Worm (Caenorhabditis elegans): ENCODE results near the gene arf-5.

arf-5 gene

ce11 chrIV:7985737-7986136, 3.4 kb downstream of the arf-5 start:
- no peak for TF ChIP-seq skn-1 (tag; optimal IDR thresholded peaks at IDR 0.05)
- no peak for TF ChIP-seq aly-2 (tag; optimal IDR thresholded peaks at IDR 0.05)
- TF ChIP-seq nhr-23 (tag; optimal IDR thresholded peaks at IDR 0.05), result peak; percentile 64
- peak; percentile 23 for TF ChIP-seq nhr-25 (tag; optimal IDR thresholded peaks at IDR 0.05)
- peak; percentile 40 for TF ChIP-seq elt-2 (tag; optimal IDR thresholded peaks at IDR 0.05)
- peak; percentile 79 to 98 (median 92) for TF ChIP-seq elt-3 (tag; optimal IDR thresholded peaks at IDR 0.05)

ce11 chrIV:7987083-7987482, 4.8 kb downstream of the arf-5 start, which contains the start of gene mec-17:
TSS of gene mec-17 (minus strand) at chrIV:7987183.
- TF ChIP-seq aly-2 (tag; optimal IDR thresholded peaks at IDR 0.05) (no peak), skn-1 (tag; optimal IDR thresholded peaks at IDR 0.05) (no peak), nhr-76 (tag; optimal IDR thresholded peaks at IDR 0.05) (no peak)

ce11 chrIV:7988385-7988784, 6.1 kb downstream of the arf-5 start, which contains the start of gene col-115:
TSS of gene col-115 (plus strand) at chrIV:7988685.
- TF ChIP-seq ceh-28 (tag; optimal IDR thresholded peaks at IDR 0.05) (no peak), sea-2 (GFP tag; optimal IDR thresholded peaks at IDR 0.05) (no peak), ztf-4 (tag; optimal IDR thresholded peaks at IDR 0.05) (no peak), elt-1 (tag; optimal IDR thresholded peaks at IDR 0.05) (no peak), eor-1 (tag; optimal IDR thresholded peaks at IDR 0.05) (no peak), tbx-2 (tag; optimal IDR thresholded peaks at IDR 0.05) (no peak), unc-62 (GFP tag; optimal IDR thresholded peaks at IDR 0.05) (no peak)

ce11 chrIV:7994715-7995114, 12.4 kb downstream of the arf-5 start:
- TF ChIP-seq mml-1 (tag; optimal IDR thresholded peaks at IDR 0.05), result no peak
- TF ChIP-seq zag-1 (tag; optimal IDR thresholded peaks at IDR 0.05), result no peak
- TF ChIP-seq snpc-4 (tag; optimal IDR thresholded peaks at IDR 0.05), result no peak

- TF ChIP-seq nhr-28 (tag; optimal IDR thresholded peaks at IDR 0.05) (no peak), nhr-12 (tag; optimal IDR thresholded peaks at IDR 0.05) (no peak), pqm-1 (tag; optimal IDR thresholded peaks at IDR 0.05) (no peak), elt-1 (tag; optimal IDR thresholded peaks at IDR 0.05) (no peak), ceh-82 (tag; optimal IDR thresholded peaks at IDR 0.05) (no peak), pha-4 (tag; optimal IDR thresholded peaks at IDR 0.05) (no peak), mml-1 (tag; optimal IDR thresholded peaks at IDR 0.05) (no peak), unc-39 (tag; optimal IDR thresholded peaks at IDR 0.05) (no peak), unc-62 (GFP tag; optimal IDR thresholded peaks at IDR 0.05) (no peak), nhr-76 (tag; optimal IDR thresholded peaks at IDR 0.05) (no peak), ama-1 (optimal IDR thresholded peaks at IDR 0.05) (no peak)
Measured at ce11 chrIV:8000763-8001162, 18.4 kb downstream of the arf-5 start.

- TF ChIP-seq snpc-4 (tag; optimal IDR thresholded peaks at IDR 0.05) (no peak), fkh-2 (tag; optimal IDR thresholded peaks at IDR 0.05) (no peak), ceh-28 (tag; optimal IDR thresholded peaks at IDR 0.05) (no peak), elt-1 (tag; optimal IDR thresholded peaks at IDR 0.05) (no peak), ztf-11 (tag; optimal IDR thresholded peaks at IDR 0.05) (no peak), zag-1 (tag; optimal IDR thresholded peaks at IDR 0.05) (no peak), aly-2 (tag; optimal IDR thresholded peaks at IDR 0.05) (no peak), nhr-23 (tag; optimal IDR thresholded peaks at IDR 0.05) (no peak), ZK546.5 (tag; optimal IDR thresholded peaks at IDR 0.05) (no peak), ama-1 (optimal IDR thresholded peaks at IDR 0.05) (no peak), sea-2 (GFP tag; optimal IDR thresholded peaks at IDR 0.05) (no peak), lsy-12 (tag; optimal IDR thresholded peaks at IDR 0.05) (no peak), nhr-12 (tag; optimal IDR thresholded peaks at IDR 0.05) (no peak), hmg-11 (tag; optimal IDR thresholded peaks at IDR 0.05) (no peak)
Measured at ce11 chrIV:8004019-8004418, 21.7 kb downstream of the arf-5 start, which contains the start of gene rig-4. TSS of gene rig-4 (minus strand) at chrIV:8004119.

DNA sequence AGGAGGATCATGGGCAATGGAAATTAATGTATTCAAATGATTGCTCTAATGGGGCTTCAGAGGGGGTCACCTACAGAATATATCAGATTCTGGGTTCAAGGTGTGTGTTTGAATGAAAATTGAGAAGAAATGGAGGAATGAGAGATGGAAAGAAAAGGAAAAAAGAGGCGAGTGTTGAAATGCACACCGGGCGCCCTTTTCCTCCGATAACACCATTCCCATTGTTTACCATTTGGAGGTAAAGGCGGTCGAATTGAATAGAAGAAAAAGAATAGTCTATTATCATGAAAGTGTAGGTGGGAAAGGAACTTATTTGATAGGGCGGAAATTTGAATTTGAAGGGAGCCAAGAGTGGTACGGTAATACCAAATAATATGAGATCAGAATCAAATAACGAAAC, 23.1 kb downstream of the arf-5 start:
- peak; percentile 72 for TF ChIP-seq elt-2 (tag; optimal IDR thresholded peaks at IDR 0.05)
- no peak for TF ChIP-seq R02D3.7 (tag; optimal IDR thresholded peaks at IDR 0.05)
- TF ChIP-seq pha-4 (tag; optimal IDR thresholded peaks at IDR 0.05), result peak; percentile 76
